Worm (Caenorhabditis elegans): ENCODE measurements around the gene R02F11.2.

DNA sequence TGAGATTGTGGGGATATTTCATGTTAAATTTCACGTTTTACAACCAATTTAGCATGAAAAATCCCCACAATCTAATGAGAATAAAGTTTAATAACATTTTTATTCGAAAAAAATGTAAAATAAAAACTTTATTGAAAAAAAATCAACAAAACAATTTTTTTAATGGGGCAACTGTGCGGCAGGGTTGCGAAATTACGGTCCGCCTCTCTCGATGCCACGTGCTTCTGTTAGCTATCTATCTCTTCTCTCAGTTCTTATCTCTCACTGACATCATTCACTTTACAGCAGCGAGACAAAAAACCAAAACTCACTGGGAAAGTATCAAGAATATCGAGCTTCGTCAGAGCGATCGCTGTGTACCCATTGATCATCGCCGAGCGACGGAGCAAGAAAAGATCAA, 26.2 kb downstream of the R02F11.2 start:
- TF ChIP-seq ama-1 (optimal IDR thresholded peaks at IDR 0.05), result no peak
- no peak for TF ChIP-seq unc-86 (tag; optimal IDR thresholded peaks at IDR 0.05)
- no peak for TF ChIP-seq ceh-9 (tag; optimal IDR thresholded peaks at IDR 0.05)
- no peak for TF ChIP-seq fkh-10 (GFP tag; optimal IDR thresholded peaks at IDR 0.05)
- no peak for TF ChIP-seq hlh-13 (GFP tag; optimal IDR thresholded peaks at IDR 0.05)
- no peak for TF ChIP-seq hlh-30 (tag; optimal IDR thresholded peaks at IDR 0.05; ENCODE audit: insufficient read depth)
- TF ChIP-seq tbx-2 (tag; optimal IDR thresholded peaks at IDR 0.05), result no peak
